Fruit fly (Drosophila melanogaster) whole organism, embryonic: ENCODE results near the gene CCDC53.

Source experiments
- Bteb2 ChIP-seq: fragments of 200-800 bp; sonication (Bioruptor generic); optimal IDR thresholded peaks from 2 replicates; lab custom pipeline; 2016; ENCODE audit warnings: missing biosample characterization, missing genetic modification characterization
- CG1024 ChIP-seq: fragments of 200-800 bp; sonication (Bioruptor generic); IDR thresholded peaks from 2 replicates; pipeline ENCODE4 v1.3.6; 2022; ENCODE audit warnings: missing biosample characterization, missing genetic modification characterization
- CG10543 ChIP-seq: fragments of 200-800 bp; sonication (Bioruptor generic); optimal IDR thresholded peaks from 3 replicates; lab custom pipeline; 2017; ENCODE audit warnings: missing biosample characterization, mild to moderate bottlenecking, missing genetic modification characterization, moderate library complexity
- CG12659 ChIP-seq: fragments of 200-800 bp; sonication (Bioruptor generic); optimal IDR thresholded peaks from 3 replicates; lab custom pipeline; 2017; ENCODE audit warnings: mild to moderate bottlenecking, missing biosample characterization, missing genetic modification reagents, missing genetic modification characterization
- CG1832 ChIP-seq: fragments of 200-800 bp; sonication (Bioruptor generic); optimal IDR thresholded peaks from 2 replicates; lab custom pipeline; 2017; ENCODE audit warnings: missing biosample characterization, mild to moderate bottlenecking, missing genetic modification characterization, inconsistent platforms
- CG18764 ChIP-seq: fragments of 200-800 bp; sonication (Bioruptor generic); optimal IDR thresholded peaks from 3 replicates; lab custom pipeline; 2016; ENCODE audit warnings: missing biosample characterization, missing genetic modification characterization
- CG30403 ChIP-seq: fragments of 200-800 bp; sonication (Bioruptor generic); optimal IDR thresholded peaks from 3 replicates; lab custom pipeline; 2016; ENCODE audit warnings: missing biosample characterization, missing genetic modification characterization
- CG31365 ChIP-seq: fragments of 200-800 bp; sonication (Bioruptor generic); optimal IDR thresholded peaks from 2 replicates; lab custom pipeline; 2018; ENCODE audit warnings: missing biosample characterization, mild to moderate bottlenecking, missing genetic modification characterization
- CG34224 ChIP-seq: fragments of 200-800 bp; sonication (Bioruptor generic); IDR thresholded peaks from 3 replicates; pipeline ENCODE4 v1.3.6; 2022; ENCODE audit warnings: missing biosample characterization, missing genetic modification characterization; ENCODE audit not compliant: partially characterized antibody
- CG6175 ChIP-seq: fragments of 200-800 bp; sonication (Bioruptor generic); IDR thresholded peaks from 3 replicates; pipeline ENCODE4 v1.3.6; 2022; ENCODE audit warnings: missing biosample characterization, missing genetic modification characterization
- CG6791 ChIP-seq: fragments of 200-800 bp; sonication (Bioruptor generic); IDR thresholded peaks from 3 replicates; pipeline ENCODE4 v1.3.6; 2022; ENCODE audit warnings: missing biosample characterization, missing genetic modification characterization; ENCODE audit not compliant: partially characterized antibody
- CG7271 ChIP-seq: fragments of 200-800 bp; sonication (Bioruptor generic); optimal IDR thresholded peaks from 2 replicates; lab custom pipeline; 2018; ENCODE audit warnings: missing biosample characterization, mild to moderate bottlenecking, missing genetic modification characterization, moderate library complexity
- CG9215 ChIP-seq: fragments of 200-800 bp; sonication (Bioruptor generic); IDR thresholded peaks from 2 replicates; pipeline ENCODE4 v1.3.6; 2022; ENCODE audit warnings: missing biosample characterization, missing genetic modification characterization
- CG9797 ChIP-seq: fragments of 200-800 bp; sonication (Bioruptor generic); optimal IDR thresholded peaks from 3 replicates; lab custom pipeline; 2018; ENCODE audit warnings: missing biosample characterization, mild to moderate bottlenecking, missing genetic modification characterization
- Doc3 ChIP-seq: fragments of 200-800 bp; sonication (Bioruptor generic); IDR thresholded peaks from 3 replicates; pipeline ENCODE4 v1.3.6; 2022; ENCODE audit warnings: missing biosample characterization, missing genetic modification characterization; ENCODE audit not compliant: partially characterized antibody
- Ets97D ChIP-seq: fragments of 200-800 bp; sonication (Bioruptor generic); optimal IDR thresholded peaks from 3 replicates; lab custom pipeline; 2016; ENCODE audit warnings: missing biosample characterization, missing genetic modification characterization
- GATAe ChIP-seq: fragments of 200-800 bp; sonication (Bioruptor generic); conservative IDR thresholded peaks from 2 replicates; pipeline ENCODE4 v1.3.6; 2022; ENCODE audit warnings: missing biosample characterization, missing genetic modification characterization
- HmgZ ChIP-seq: fragments of 200-800 bp; sonication (Bioruptor generic); optimal IDR thresholded peaks from 2 replicates; lab custom pipeline; 2018; ENCODE audit warnings: missing biosample characterization, mild to moderate bottlenecking, missing genetic modification characterization
- Jarid2 ChIP-seq: fragments of 200-800 bp; sonication (Bioruptor generic); optimal IDR thresholded peaks from 3 replicates; lab custom pipeline; 2017; ENCODE audit warnings: mild to moderate bottlenecking, missing biosample characterization, missing genetic modification reagents, missing genetic modification characterization
- NC2β ChIP-seq: fragments of 200-800 bp; sonication (Bioruptor generic); optimal IDR thresholded peaks from 2 replicates; lab custom pipeline; 2016; ENCODE audit warnings: missing biosample characterization, missing genetic modification characterization
- NfI ChIP-seq: fragments of 200-800 bp; sonication (Bioruptor generic); optimal IDR thresholded peaks from 3 replicates; lab custom pipeline; 2018; ENCODE audit warnings: missing biosample characterization, mild to moderate bottlenecking, missing genetic modification characterization, moderate library complexity
- Oaz ChIP-seq: fragments of 200-800 bp; sonication (Bioruptor generic); IDR thresholded peaks from 2 replicates; pipeline ENCODE4 v1.3.6; 2022; ENCODE audit warnings: missing biosample characterization, missing genetic modification characterization
- Optix ChIP-seq: fragments of 200-800 bp; sonication (Bioruptor generic); IDR thresholded peaks from 3 replicates; pipeline ENCODE4 v1.3.6; 2022; ENCODE audit warnings: missing biosample characterization, missing genetic modification characterization
- Scr ChIP-seq: fragments of 200-800 bp; sonication (Bioruptor generic); IDR thresholded peaks from 2 replicates; pipeline ENCODE4 v1.3.6; 2022; ENCODE audit warnings: missing biosample characterization, missing genetic modification characterization; ENCODE audit not compliant: partially characterized antibody
- ase ChIP-seq: fragments of 200-800 bp; sonication (Bioruptor generic); IDR thresholded peaks from 3 replicates; pipeline ENCODE4 v1.3.6; 2022; ENCODE audit warnings: missing biosample characterization, missing genetic modification characterization
- chinmo ChIP-seq: fragments of 200-800 bp; sonication (Bioruptor generic); IDR thresholded peaks from 4 replicates; pipeline ENCODE4 v1.3.6; 2022; ENCODE audit warnings: missing biosample characterization, missing genetic modification characterization; ENCODE audit not compliant: partially characterized antibody
- fru ChIP-seq: fragments of >200 bp; optimal IDR thresholded peaks from 2 replicates; lab custom pipeline; 2017
- ftz-f1 ChIP-seq: fragments of 200-800 bp; sonication (Bioruptor generic); optimal IDR thresholded peaks from 2 replicates; lab custom pipeline; 2016; ENCODE audit warnings: missing biosample characterization, missing genetic modification characterization
- grau ChIP-seq: fragments of 200-800 bp; optimal IDR thresholded peaks from 3 replicates; lab custom pipeline; 2019; ENCODE audit warnings: missing biosample characterization, mild to moderate bottlenecking, missing genetic modification characterization, moderate library complexity
- hbn ChIP-seq: fragments of 200-800 bp; sonication (Bioruptor generic); IDR thresholded peaks from 2 replicates; pipeline ENCODE4 v1.3.6; 2022; ENCODE audit warnings: missing biosample characterization, missing genetic modification characterization; ENCODE audit not compliant: partially characterized antibody
- lola ChIP-seq, 3 experiments: fragments of >200 bp in 2 of 3; fragments of 200-800 bp in 1 of 3; sonication (Bioruptor generic) in 1 of 3; optimal IDR thresholded peaks; 2 replicates each; lab custom pipeline; 2017 to 2019; ENCODE audit warnings: missing biosample characterization in 3 of 3, missing genetic modification characterization in 3 of 3, mild to moderate bottlenecking in 1 of 3, moderate library complexity in 1 of 3
- lov ChIP-seq, 2 experiments: fragments of 200-800 bp in 1 of 2; fragments of >200 bp in 1 of 2; sonication (Bioruptor generic) in 1 of 2; IDR thresholded peaks in 1 of 2; optimal IDR thresholded peaks in 1 of 2; 2 replicates in 1 of 2; 3 replicates in 1 of 2; pipeline versions ENCODE4 v1.3.6 to Lab custom; 2017 to 2022; ENCODE audit warnings: missing biosample characterization in 1 of 2, missing genetic modification characterization in 1 of 2
- otp ChIP-seq: fragments of 200-800 bp; sonication (Bioruptor generic); IDR thresholded peaks from 3 replicates; pipeline ENCODE4, ENCODE4 v1.3.6; 2022; ENCODE audit warnings: missing biosample characterization, missing genetic modification characterization
- pfk ChIP-seq: fragments of 200-800 bp; sonication (Bioruptor generic); optimal IDR thresholded peaks from 2 replicates; lab custom pipeline; 2018; ENCODE audit warnings: missing biosample characterization, mild to moderate bottlenecking, missing genetic modification characterization, moderate library complexity
- phol ChIP-seq: fragments of 200-800 bp; sonication (Bioruptor generic); optimal IDR thresholded peaks from 3 replicates; lab custom pipeline; 2018; ENCODE audit warnings: missing biosample characterization, mild to moderate bottlenecking, missing genetic modification characterization, moderate library complexity
- pnt ChIP-seq: fragments of 200-800 bp; sonication (Bioruptor generic); optimal IDR thresholded peaks from 3 replicates; lab custom pipeline; 2016; ENCODE audit warnings: missing biosample characterization, missing genetic modification characterization
- pzg ChIP-seq: fragments of 200-800 bp; sonication (Bioruptor generic); optimal IDR thresholded peaks from 3 replicates; lab custom pipeline; 2018; ENCODE audit warnings: missing biosample characterization, mild to moderate bottlenecking, missing genetic modification characterization, moderate library complexity
- ranshi ChIP-seq: fragments of 200-800 bp; sonication (Bioruptor generic); IDR thresholded peaks from 2 replicates; pipeline ENCODE4 v1.3.6; 2022; ENCODE audit warnings: missing biosample characterization, missing genetic modification characterization
- ro ChIP-seq: fragments of 200-800 bp; sonication (Bioruptor generic); IDR thresholded peaks from 2 replicates; pipeline ENCODE4 v1.3.6; 2022; ENCODE audit warnings: missing biosample characterization, missing genetic modification characterization
- salm ChIP-seq: fragments of 200-800 bp; sonication (Bioruptor generic); optimal IDR thresholded peaks from 2 replicates; lab custom pipeline; 2018; ENCODE audit warnings: missing biosample characterization, mild to moderate bottlenecking, missing genetic modification characterization
- sim ChIP-seq: fragments of 200-800 bp; sonication (Bioruptor generic); IDR thresholded peaks from 2 replicates; pipeline ENCODE4 v1.3.6; 2022; ENCODE audit warnings: missing biosample characterization, missing genetic modification characterization
- slbo ChIP-seq: fragments of 200-800 bp; sonication (Bioruptor generic); IDR thresholded peaks from 2 replicates; pipeline ENCODE4 v1.3.6; 2022; ENCODE audit warnings: missing biosample characterization, missing genetic modification characterization
- so ChIP-seq: fragments of 200-800 bp; sonication (Bioruptor generic); IDR thresholded peaks from 3 replicates; pipeline ENCODE4 v1.3.6; 2022; ENCODE audit warnings: missing biosample characterization, missing genetic modification characterization
- tll ChIP-seq, 2 experiments: fragments of 200-800 bp in 1 of 2; fragments of >200 bp in 1 of 2; sonication (Bioruptor generic) in 1 of 2; optimal IDR thresholded peaks; 2 replicates each; lab custom pipeline; 2017 to 2019; ENCODE audit warnings: missing biosample characterization in 2 of 2, missing genetic modification characterization in 2 of 2, mild to moderate bottlenecking in 1 of 2, moderate library complexity in 1 of 2
- unc-4 ChIP-seq: fragments of 200-800 bp; sonication (Bioruptor generic); IDR thresholded peaks from 2 replicates; pipeline ENCODE4 v1.3.6; 2022; ENCODE audit warnings: missing biosample characterization, missing genetic modification characterization; ENCODE audit not compliant: partially characterized antibody
- wdn ChIP-seq: fragments of 200-800 bp; sonication (Bioruptor generic); IDR thresholded peaks from 2 replicates; pipeline ENCODE4 v1.3.6; 2022; ENCODE audit warnings: missing biosample characterization, missing genetic modification characterization
- zfh1 ChIP-seq: fragments of 200-800 bp; sonication (Bioruptor generic); IDR thresholded peaks from 3 replicates; pipeline ENCODE4 v1.3.6; 2022; ENCODE audit warnings: missing biosample characterization, missing genetic modification characterization

CCDC53 gene

dm6 chr2L:8010602-8011455 lies 30.1 kb upstream of the CCDC53 start, which contains the start of the genes Glyat and Tg (continued):
- TF ChIP-seq CG9215 (GFP tag; lab: Robert Waterston, UW): no peak; the same call in 1 of the 2 replicates
- TF ChIP-seq ftz-f1 (GFP tag; lab: Kevin White, UChicago): peak; percentile 2
- TF ChIP-seq pfk (GFP tag; lab: Kevin White, UChicago): no peak
- no peak for TF ChIP-seq NC2β (GFP tag; lab: Kevin White, UChicago)
- no peak for TF ChIP-seq Oaz (GFP tag; lab: Robert Waterston, UW)
- no peak for TF ChIP-seq fru (lab: Kevin White, UChicago)
- TF ChIP-seq sim (GFP tag; lab: Robert Waterston, UW): no peak
- peak; percentile 4 for TF ChIP-seq Jarid2
- TF ChIP-seq hbn: peak; percentile 56
- TF ChIP-seq Ets97D: no peak
- TF ChIP-seq chinmo (GFP tag; lab: Robert Waterston, UW): 0 out of 4 replicates have a peak, but pooled peaks have one; percentile 24
- peak; percentile 41 for TF ChIP-seq grau
- no peak for TF ChIP-seq Bteb2
- TF ChIP-seq CG6791 (GFP tag; lab: Robert Waterston, UW): peak; percentile 69
- peak; percentile 23; the same call in 1 of the 2 replicates for TF ChIP-seq ranshi (GFP tag; lab: Robert Waterston, UW)
- TF ChIP-seq unc-4 (GFP tag; lab: Robert Waterston, UW): peak; percentile 49; the same call in 1 of the 2 replicates
- TF ChIP-seq CG7271 (tag; lab: Kevin White, UChicago): no peak
- peak; percentile 20 for TF ChIP-seq CG30403 (GFP tag; lab: Kevin White, UChicago)
- TF ChIP-seq ro (GFP tag; lab: Robert Waterston, UW): no peak
- TF ChIP-seq CG18764: no peak
- peak; percentile 13 for TF ChIP-seq NfI (GFP tag; lab: Kevin White, UChicago)
- TF ChIP-seq GATAe (GFP tag; lab: Robert Waterston, UW): no peak
- TF ChIP-seq CG9797 (GFP tag; lab: Kevin White, UChicago): no peak
- TF ChIP-seq tll (GFP tag; optimal IDR thresholded peaks at IDR 0.05; lab: Kevin White, UChicago): no peak
- no peak; the same call in 2 of the 3 replicates for TF ChIP-seq so (GFP tag; lab: Robert Waterston, UW)
- TF ChIP-seq CG31365 (tag; lab: Kevin White, UChicago): no peak
- TF ChIP-seq CG6175 (GFP tag; lab: Robert Waterston, UW): no peak
- TF ChIP-seq CG1024 (GFP tag; lab: Robert Waterston, UW): no peak
- TF ChIP-seq CG10543 (GFP tag; lab: Kevin White, UChicago): peak; percentile 11
- TF ChIP-seq ase (GFP tag; lab: Robert Waterston, UW): no peak
- 0 out of 3 replicates have a peak, but pooled peaks have one; percentile 26 for TF ChIP-seq zfh1 (GFP tag; lab: Robert Waterston, UW)
- peak; percentile 66; the same call in 2 of the 3 replicates for TF ChIP-seq CG34224
- no peak for TF ChIP-seq lov (optimal IDR thresholded peaks at IDR 0.05; lab: Kevin White, UChicago)
- TF ChIP-seq lov (GFP tag; IDR thresholded peaks at IDR 0.05; lab: Robert Waterston, UW): no peak
- TF ChIP-seq pzg (GFP tag; lab: Kevin White, UChicago): peak; percentile 35
- TF ChIP-seq Doc3: peak; percentile 47; the same call in 2 of the 3 replicates
- 0 out of 2 replicates have a peak, but pooled peaks have one; percentile 18 for TF ChIP-seq wdn
- TF ChIP-seq pnt (GFP tag; lab: Kevin White, UChicago): no peak
- peak; percentile 21 for TF ChIP-seq HmgZ
- TF ChIP-seq otp: no peak
- TF ChIP-seq Optix (GFP tag; lab: Robert Waterston, UW): no peak
- peak; percentile 51 for TF ChIP-seq Scr
- TF ChIP-seq salm (tag; lab: Kevin White, UChicago): no peak
- TF ChIP-seq CG12659 (GFP tag; lab: Kevin White, UChicago): peak; percentile 36
- TF ChIP-seq CG1832 (GFP tag; lab: Kevin White, UChicago): no peak
- TF ChIP-seq phol: peak; percentile 15
- TF ChIP-seq lola (GFP tag; optimal IDR thresholded peaks at IDR 0.05; lab: Kevin White, UChicago): no peak
- TF ChIP-seq slbo (GFP tag; lab: Robert Waterston, UW): peak; percentile 51
